Fruit fly (Drosophila melanogaster) whole organism, wandering third instar larva: ENCODE data around the gene Sgt.

Experiments
- Abd-B ChIP-seq: fragments of >200 bp; optimal IDR thresholded peaks from 2 replicates; lab custom pipeline; 2017; ENCODE audit warnings: missing biosample characterization, missing genetic modification characterization
- CG32264 ChIP-seq: fragments of 200-800 bp; sonication (Bioruptor generic); optimal IDR thresholded peaks from 2 replicates; lab custom pipeline; 2016; ENCODE audit warnings: missing biosample characterization, missing genetic modification characterization
- CG9705 ChIP-seq: fragments of 200-800 bp; sonication (Bioruptor generic); optimal IDR thresholded peaks from 2 replicates; lab custom pipeline; 2018; ENCODE audit warnings: missing biosample characterization, mild to moderate bottlenecking, missing genetic modification characterization
- CrebA ChIP-seq: fragments of 200-800 bp; sonication (Bioruptor generic); optimal IDR thresholded peaks from 2 replicates; lab custom pipeline; 2016; ENCODE audit warnings: missing biosample characterization, mild to moderate bottlenecking, missing genetic modification characterization, borderline replicate concordance
- Dfd ChIP-seq: fragments of >200 bp; optimal IDR thresholded peaks from 2 replicates; lab custom pipeline; 2017; ENCODE audit warnings: missing biosample characterization, missing genetic modification characterization
- Dif ChIP-seq: fragments of 200-275, 200-300 bp; sonication (Bioruptor generic); optimal IDR thresholded peaks from 2 replicates; lab custom pipeline; 2018; ENCODE audit warnings: missing biosample characterization, missing genetic modification characterization; ENCODE audit not compliant: partially characterized antibody
- GATAd ChIP-seq: sonication (Bioruptor generic); optimal IDR thresholded peaks from 2 replicates; lab custom pipeline; 2016; ENCODE audit warnings: missing biosample characterization, missing genetic modification characterization
- HLH106 ChIP-seq: fragments of 200-800 bp; optimal IDR thresholded peaks from 3 replicates; lab custom pipeline; 2019; ENCODE audit warnings: missing biosample characterization, mild to moderate bottlenecking, missing genetic modification characterization, moderate library complexity
- Hnf4 ChIP-seq: fragments of 200-800 bp; sonication (Bioruptor generic); optimal IDR thresholded peaks from 2 replicates; lab custom pipeline; 2016; ENCODE audit warnings: missing biosample characterization, mild to moderate bottlenecking, missing genetic modification characterization
- Hr78 ChIP-seq: fragments of >200 bp; optimal IDR thresholded peaks from 2 replicates; lab custom pipeline; 2017; ENCODE audit warnings: missing biosample characterization, missing genetic modification characterization
- Hr83 ChIP-seq: fragments of 200-300 bp; sonication (Bioruptor generic); optimal IDR thresholded peaks from 2 replicates; lab custom pipeline; 2016; ENCODE audit warnings: missing biosample characterization, mild to moderate bottlenecking, missing genetic modification characterization, moderate library complexity; ENCODE audit not compliant: poor library complexity, severe bottlenecking
- Jra ChIP-seq: sonication (Bioruptor generic); optimal IDR thresholded peaks from 2 replicates; lab custom pipeline; 2016; ENCODE audit warnings: missing biosample characterization, missing genetic modification characterization
- Mio ChIP-seq: sonication (Bioruptor generic); optimal IDR thresholded peaks from 2 replicates; lab custom pipeline; 2016; ENCODE audit warnings: missing biosample characterization, missing genetic modification characterization
- Myc ChIP-seq: fragments of >200 bp; optimal IDR thresholded peaks from 2 replicates; lab custom pipeline; 2017
- N ChIP-seq: fragments of >200 bp; optimal IDR thresholded peaks from 2 replicates; lab custom pipeline; 2018; ENCODE audit warnings: missing biosample characterization, missing external identifiers, missing genetic modification characterization
- OdsH ChIP-seq: fragments of 200-800 bp; sonication (Bioruptor generic); optimal IDR thresholded peaks from 2 replicates; lab custom pipeline; 2016; ENCODE audit warnings: missing biosample characterization, mild to moderate bottlenecking, missing genetic modification characterization
- Rel ChIP-seq, 2 experiments: fragments of 200-800 bp; sonication (Bioruptor generic) in 1 of 2; optimal IDR thresholded peaks; 2 replicates in 1 of 2; 3 replicates in 1 of 2; lab custom pipeline; 2016 to 2019; ENCODE audit warnings: mild to moderate bottlenecking in 2 of 2, missing biosample characterization in 2 of 2, missing genetic modification characterization in 2 of 2, moderate library complexity in 1 of 2
- Sp1 ChIP-seq: fragments of 200-800 bp; sonication (Bioruptor generic); optimal IDR thresholded peaks from 3 replicates; lab custom pipeline; 2019; ENCODE audit warnings: missing biosample characterization, mild to moderate bottlenecking, missing genetic modification characterization, moderate library complexity
- Vsx2 ChIP-seq: fragments of 200-300, 225-300 bp; sonication (Bioruptor generic); optimal IDR thresholded peaks from 2 replicates; lab custom pipeline; 2018; ENCODE audit warnings: missing biosample characterization, missing genetic modification characterization; ENCODE audit not compliant: partially characterized antibody
- br ChIP-seq: fragments of 200-800 bp; sonication (Bioruptor generic); optimal IDR thresholded peaks from 2 replicates; lab custom pipeline; 2016; ENCODE audit warnings: missing biosample characterization, missing genetic modification characterization
- brk ChIP-seq: fragments of 200-800 bp; sonication (Bioruptor generic); optimal IDR thresholded peaks from 2 replicates; lab custom pipeline; 2016; ENCODE audit warnings: missing biosample characterization, mild to moderate bottlenecking, missing genetic modification characterization
- dl ChIP-seq, 2 experiments: fragments of 175-275, 200-275 bp in 1 of 2; fragments of 200-275 bp in 1 of 2; sonication (Bioruptor generic); optimal IDR thresholded peaks; lab custom pipeline; 2018; ENCODE audit warnings: mild to moderate bottlenecking in 2 of 2, missing biosample characterization in 2 of 2, missing genetic modification characterization in 2 of 2, moderate library complexity in 2 of 2; ENCODE audit not compliant: partially characterized antibody in 2 of 2, insufficient read depth in 1 of 2
- dmrt93B ChIP-seq: fragments of 200-800 bp; sonication (Bioruptor generic); optimal IDR thresholded peaks from 2 replicates; lab custom pipeline; 2018; ENCODE audit warnings: missing biosample characterization, mild to moderate bottlenecking, missing genetic modification characterization
- dsf ChIP-seq: sonication (Bioruptor generic); optimal IDR thresholded peaks from 2 replicates; lab custom pipeline; 2016; ENCODE audit warnings: missing biosample characterization, missing genetic modification characterization, borderline replicate concordance
- ey ChIP-seq: fragments of 200-800 bp; sonication (Bioruptor generic); optimal IDR thresholded peaks from 2 replicates; lab custom pipeline; 2016; ENCODE audit warnings: missing biosample characterization, missing genetic modification characterization
- foxo ChIP-seq, 2 experiments: fragments of 200-800 bp; sonication (Bioruptor generic); optimal IDR thresholded peaks; 2 replicates in 1 of 2; 3 replicates in 1 of 2; lab custom pipeline; 2016 to 2017; ENCODE audit warnings: missing biosample characterization in 2 of 2, missing genetic modification characterization in 2 of 2
- fru ChIP-seq: fragments of 200-800 bp; sonication (Bioruptor generic); optimal IDR thresholded peaks from 3 replicates; lab custom pipeline; 2016; ENCODE audit warnings: missing biosample characterization, mild to moderate bottlenecking, missing genetic modification characterization
- h ChIP-seq: fragments of 200-800 bp; sonication (Bioruptor generic); optimal IDR thresholded peaks from 3 replicates; lab custom pipeline; 2016; ENCODE audit warnings: missing biosample characterization, mild to moderate bottlenecking, missing genetic modification characterization
- jim ChIP-seq: fragments of 175-275, 200-325 bp; sonication (Bioruptor generic); optimal IDR thresholded peaks from 2 replicates; lab custom pipeline; 2016; ENCODE audit warnings: missing biosample characterization, mild to moderate bottlenecking, missing genetic modification characterization
- lola ChIP-seq: fragments of >200 bp; optimal IDR thresholded peaks from 2 replicates; lab custom pipeline; 2017; ENCODE audit warnings: missing biosample characterization, missing genetic modification characterization
- pan ChIP-seq: fragments of >200 bp; optimal IDR thresholded peaks from 2 replicates; lab custom pipeline; 2017
- psq ChIP-seq: fragments of 200-800 bp; sonication (Bioruptor generic); optimal IDR thresholded peaks from 3 replicates; lab custom pipeline; 2017; ENCODE audit warnings: missing biosample characterization, mild to moderate bottlenecking, missing genetic modification characterization, moderate library complexity
- rgr ChIP-seq: fragments of 200-800 bp; sonication (Bioruptor generic); optimal IDR thresholded peaks from 3 replicates; lab custom pipeline; 2016; ENCODE audit warnings: missing biosample characterization, mild to moderate bottlenecking, missing genetic modification characterization
- sage ChIP-seq: fragments of 200-800 bp; sonication (Bioruptor generic); optimal IDR thresholded peaks from 2 replicates; lab custom pipeline; 2016; ENCODE audit warnings: missing biosample characterization, mild to moderate bottlenecking, missing genetic modification characterization
- sv ChIP-seq: fragments of 200-800 bp; sonication (Bioruptor generic); optimal IDR thresholded peaks from 3 replicates; lab custom pipeline; 2016; ENCODE audit warnings: missing biosample characterization, missing genetic modification characterization
- tai ChIP-seq: sonication (Bioruptor generic); optimal IDR thresholded peaks from 2 replicates; lab custom pipeline; 2016; ENCODE audit warnings: missing biosample characterization, missing genetic modification characterization
- usp ChIP-seq: fragments of >200 bp; optimal IDR thresholded peaks from 2 replicates; lab custom pipeline; 2017; ENCODE audit warnings: missing biosample characterization, missing genetic modification characterization
- woc ChIP-seq: sonication (Bioruptor generic); optimal IDR thresholded peaks from 2 replicates; lab custom pipeline; 2016; ENCODE audit warnings: missing biosample characterization, mild to moderate bottlenecking, missing genetic modification characterization

The Sgt gene

DNA sequence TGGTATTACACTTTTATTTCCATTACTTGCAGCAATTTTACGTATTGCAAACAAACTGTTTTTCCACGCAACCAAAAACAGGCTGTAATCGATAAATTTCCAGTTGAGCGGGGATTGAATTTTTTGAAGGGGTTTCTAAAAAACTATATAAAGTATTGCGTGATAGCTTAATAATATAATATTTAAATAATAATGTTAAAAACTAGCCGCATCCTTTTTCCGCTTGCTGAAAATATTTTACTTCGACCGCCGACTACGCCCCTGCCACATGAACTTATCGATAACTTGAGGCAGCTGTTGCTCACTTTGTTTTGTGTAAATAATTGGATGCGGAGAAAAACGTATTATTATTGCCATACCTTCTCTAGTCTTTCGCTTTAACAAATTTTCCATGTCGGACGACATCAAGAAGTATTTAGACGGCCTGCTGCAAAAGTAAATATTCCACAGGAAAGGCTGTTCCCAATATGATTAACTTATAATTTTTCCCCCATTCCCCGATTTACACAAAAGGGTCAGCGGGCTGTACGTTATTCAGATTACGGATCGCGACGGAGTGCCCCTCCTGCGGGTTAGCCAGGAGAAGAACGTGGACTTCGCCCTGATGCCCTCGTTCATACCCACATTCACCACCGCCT lies 9.7 kb downstream of the Sgt start, which contains the start of the genes fws and Lamtor3:
Gene fws (minus strand): TSS at position 87 of the 638 bp plus-strand sequence.
Gene Lamtor3 (plus strand): TSS at position 289 of the 638 bp plus-strand sequence.
- TF ChIP-seq br (GFP tag; lab: Kevin White, UChicago) (peak; percentile 97), Hr78 (GFP tag; lab: Kevin White, UChicago) (no peak), tai (GFP tag; lab: Kevin White, UChicago) (no peak), usp (GFP tag; lab: Kevin White, UChicago) (no peak), GATAd (GFP tag; lab: Kevin White, UChicago) (peak; percentile 93), foxo (GFP tag; optimal IDR thresholded peaks at IDR 0.05; lab: Kevin White, UChicago) (peak; percentile 66 to 98), dl (GFP tag; optimal IDR thresholded peaks at IDR 0.05; lab: Kevin White, UChicago; ENCODE audit: insufficient read depth in 1 of 2, partially characterized antibody in 2 of 2) (no peak), rgr (peak; percentile 99), Dfd (GFP tag; lab: Kevin White, UChicago) (peak; percentile 85), sv (peak; percentile 93), psq (GFP tag; lab: Kevin White, UChicago) (peak; percentile 98), dmrt93B (GFP tag; lab: Kevin White, UChicago) (peak; percentile 98), h (peak; percentile 97), Mio (GFP tag; lab: Kevin White, UChicago) (peak; percentile 83), lola (GFP tag; lab: Kevin White, UChicago) (no peak), dsf (GFP tag; lab: Kevin White, UChicago) (peak; percentile 94), Jra (GFP tag; lab: Kevin White, UChicago) (peak; percentile 95), jim (GFP tag; lab: Kevin White, UChicago) (peak; percentile 73), Hnf4 (GFP tag; lab: Kevin White, UChicago) (peak; percentile 96), Sp1 (peak; percentile 97), CG32264 (GFP tag; lab: Kevin White, UChicago) (peak; percentile 91), N (GFP tag; lab: Kevin White, UChicago) (no peak), CrebA (GFP tag; lab: Kevin White, UChicago) (no peak), CG9705 (GFP tag; lab: Kevin White, UChicago) (peak; percentile 77), Rel (GFP tag; optimal IDR thresholded peaks at IDR 0.05; lab: Kevin White, UChicago) (peak; percentile 80), Rel (tag; optimal IDR thresholded peaks at IDR 0.05; lab: Kevin White, UChicago) (peak; percentile 71), ey (GFP tag; lab: Kevin White, UChicago) (peak; percentile 93), brk (GFP tag; lab: Kevin White, UChicago) (no peak), sage (GFP tag; lab: Kevin White, UChicago) (peak; percentile 94), OdsH (GFP tag; lab: Kevin White, UChicago) (peak; percentile 98), Dif (GFP tag; lab: Kevin White, UChicago) (no peak), Abd-B (no peak), Vsx2 (no peak), Hr83 (GFP tag; lab: Kevin White, UChicago) (peak; percentile 97), pan (lab: Kevin White, UChicago) (no peak), fru (peak; percentile 95), HLH106 (tag; lab: Kevin White, UChicago) (peak; percentile 99), woc (peak; percentile 83)

DNA sequence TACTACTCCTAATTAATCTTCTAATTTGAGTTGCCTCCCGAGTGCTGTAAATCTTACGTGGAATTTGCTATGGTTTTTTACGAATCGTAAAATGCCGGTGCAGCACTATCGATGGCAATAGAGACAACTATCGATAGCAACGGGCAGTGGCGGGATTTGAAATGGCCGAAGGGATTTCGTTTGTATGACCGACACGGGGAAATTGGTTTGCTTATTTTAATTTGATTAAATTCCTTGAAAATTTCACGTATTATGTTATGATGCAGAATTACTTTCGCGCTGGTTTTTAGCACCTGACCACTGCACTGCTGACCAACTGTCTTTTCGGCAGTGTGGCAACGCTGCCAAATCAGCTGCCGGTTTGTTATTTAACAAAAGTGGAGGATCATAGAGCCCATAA lies 12.8 kb downstream of the Sgt start, which contains the start of the genes GCS2beta and CG5131:
Gene GCS2beta (minus strand): TSS at position 134 of the 400 bp plus-strand sequence.
Gene CG5131 (plus strand): TSS at position 328 of the 400 bp plus-strand sequence.
- TF ChIP-seq usp (GFP tag; lab: Kevin White, UChicago) (no peak), dsf (GFP tag; lab: Kevin White, UChicago) (peak; percentile 87), dmrt93B (GFP tag; lab: Kevin White, UChicago) (peak; percentile 81), CrebA (GFP tag; lab: Kevin White, UChicago) (no peak), Abd-B (no peak), Dif (GFP tag; lab: Kevin White, UChicago) (no peak), GATAd (GFP tag; lab: Kevin White, UChicago) (peak; percentile 92), br (GFP tag; lab: Kevin White, UChicago) (peak; percentile 94), ey (GFP tag; lab: Kevin White, UChicago) (peak; percentile 96), dl (GFP tag; optimal IDR thresholded peaks at IDR 0.05; lab: Kevin White, UChicago; ENCODE audit: insufficient read depth in 1 of 2, partially characterized antibody in 2 of 2) (no peak), Myc (lab: Kevin White, UChicago) (no peak), psq (GFP tag; lab: Kevin White, UChicago) (peak; percentile 84), Mio (GFP tag; lab: Kevin White, UChicago) (peak; percentile 79), Dfd (GFP tag; lab: Kevin White, UChicago) (no peak), tai (GFP tag; lab: Kevin White, UChicago) (peak; percentile 97), h (peak; percentile 95), CG9705 (GFP tag; lab: Kevin White, UChicago) (peak; percentile 74), Sp1 (peak; percentile 77), Vsx2 (no peak), OdsH (GFP tag; lab: Kevin White, UChicago) (peak; percentile 92), Hnf4 (GFP tag; lab: Kevin White, UChicago) (peak; percentile 96), brk (GFP tag; lab: Kevin White, UChicago) (no peak), sage (GFP tag; lab: Kevin White, UChicago) (peak; percentile 72), foxo (GFP tag; optimal IDR thresholded peaks at IDR 0.05; lab: Kevin White, UChicago) (peak; percentile 70 to 98), fru (peak; percentile 93), pan (lab: Kevin White, UChicago) (no peak), sv (peak; percentile 92), woc (peak; percentile 74), CG32264 (GFP tag; lab: Kevin White, UChicago) (peak; percentile 82), HLH106 (tag; lab: Kevin White, UChicago) (peak; percentile 92), Hr83 (GFP tag; lab: Kevin White, UChicago) (peak; percentile 89), Rel (GFP tag; optimal IDR thresholded peaks at IDR 0.05; lab: Kevin White, UChicago) (no peak), Rel (tag; optimal IDR thresholded peaks at IDR 0.05; lab: Kevin White, UChicago) (peak; percentile 43), Jra (GFP tag; lab: Kevin White, UChicago) (peak; percentile 87), lola (GFP tag; lab: Kevin White, UChicago) (no peak), jim (GFP tag; lab: Kevin White, UChicago) (peak; percentile 71), N (GFP tag; lab: Kevin White, UChicago) (no peak), Hr78 (GFP tag; lab: Kevin White, UChicago) (no peak), rgr (peak; percentile 97)
- TF ChIP-seq, all 38 proteins: peak for 25
